Worm (Caenorhabditis elegans): Measurements from ENCODE around the gene T24H7.9.

DNA sequence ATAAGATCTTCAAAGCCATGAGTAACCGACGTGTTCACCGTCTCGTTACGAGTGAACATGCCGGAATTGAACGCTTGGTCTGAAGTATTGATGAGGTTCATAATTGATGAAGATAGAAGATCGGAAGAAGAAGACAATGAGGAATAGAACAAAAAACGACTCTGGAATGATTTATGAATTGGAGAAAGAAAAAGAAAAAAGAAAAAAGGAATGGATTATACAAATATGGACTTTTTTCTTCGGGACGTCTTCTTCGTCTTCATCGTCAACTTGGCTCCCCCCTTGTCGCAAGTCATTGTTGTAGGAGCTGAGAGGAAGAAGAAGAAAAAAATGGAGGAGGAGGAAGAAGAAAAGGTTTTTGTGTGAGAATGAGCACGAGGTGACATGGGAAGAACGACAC lies 8.3 kb downstream of the T24H7.9 start, which contains the start of gene srsy-2:
- TF ChIP-seq fos-1 (tag; optimal IDR thresholded peaks at IDR 0.05) (no peak), ama-1 (optimal IDR thresholded peaks at IDR 0.05) (no peak), ztf-4 (tag; optimal IDR thresholded peaks at IDR 0.05) (no peak)

Data from whole organism, L3 larva.